Fruit fly (Drosophila melanogaster): ENCODE results near the gene CG4239.

Gene CG4239

dm6 chrX:16383667-16384515 lies 1.2 kb upstream of the CG4239 start (continued):
- no peak for TF ChIP-seq bowl (GFP tag; IDR thresholded peaks at IDR 0.05)
- TF ChIP-seq croc (GFP tag; conservative IDR thresholded peaks at IDR 0.05): no peak
- no peak for TF ChIP-seq CG6272 (GFP tag; IDR thresholded peaks at IDR 0.05)
- TF ChIP-seq Meics (GFP tag; optimal IDR thresholded peaks at IDR 0.05): peak; percentile 88
- TF ChIP-seq Dfd (GFP tag; optimal IDR thresholded peaks at IDR 0.05): no peak
- TF ChIP-seq Hey (tag; optimal IDR thresholded peaks at IDR 0.05): no peak
- no peak for TF ChIP-seq CG4282 (GFP tag; optimal IDR thresholded peaks at IDR 0.05)
- no peak for TF ChIP-seq dimm (GFP tag; IDR thresholded peaks at IDR 0.05)
- TF ChIP-seq CG10209 (GFP tag; optimal IDR thresholded peaks at IDR 0.05): peak; percentile 84
- TF ChIP-seq CG7786 (GFP tag; optimal IDR thresholded peaks at IDR 0.05): peak; percentile 13
- no peak for TF ChIP-seq nau (GFP tag; optimal IDR thresholded peaks at IDR 0.05)
- TF ChIP-seq phol (tag; optimal IDR thresholded peaks at IDR 0.05): peak; percentile 4
- TF ChIP-seq MTF-1 (GFP tag; optimal IDR thresholded peaks at IDR 0.05; ENCODE audit: borderline replicate concordance): peak; percentile 89
- peak; percentile 80; the same call in 1 of the 2 replicates for TF ChIP-seq CG14014 (GFP tag; IDR thresholded peaks at IDR 0.05)
- TF ChIP-seq Rfx (GFP tag; IDR thresholded peaks at IDR 0.05): peak; percentile 68; the same call in 1 of the 2 replicates
- no peak for TF ChIP-seq vnd (GFP tag; IDR thresholded peaks at IDR 0.05; ENCODE audit: partially characterized antibody)
- TF ChIP-seq CTCF (GFP tag; optimal IDR thresholded peaks at IDR 0.05): peak; percentile 12
- TF ChIP-seq sens (GFP tag): peak; percentile 92
- peak; percentile 32 for TF ChIP-seq Lhr (GFP tag; optimal IDR thresholded peaks at IDR 0.05)
- no peak for TF ChIP-seq Dp (GFP tag; optimal IDR thresholded peaks at IDR 0.05)
- peak; percentile 32; the same call in 1 of the 2 replicates for TF ChIP-seq Nf-YA (GFP tag; IDR thresholded peaks at IDR 0.05)
- no peak for TF ChIP-seq tgo (GFP tag; IDR thresholded peaks at IDR 0.05)
- TF ChIP-seq slp2 (GFP tag; optimal IDR thresholded peaks at IDR 0.05): no peak
- no peak for TF ChIP-seq ato (GFP tag; IDR thresholded peaks at IDR 0.05; ENCODE audit: partially characterized antibody)
- TF ChIP-seq vfl (GFP tag; optimal IDR thresholded peaks at IDR 0.05): no peak
- TF ChIP-seq zf30C (GFP tag; optimal IDR thresholded peaks at IDR 0.05): no peak
- TF ChIP-seq CG14441 (GFP tag; IDR thresholded peaks at IDR 0.05): no peak
- TF ChIP-seq CG12942 (GFP tag; optimal IDR thresholded peaks at IDR 0.05): peak; percentile 47
- TF ChIP-seq CG18476 (GFP tag; optimal IDR thresholded peaks at IDR 0.05): peak; percentile 59
- peak; percentile 31 to 60 for TF ChIP-seq Pdp1 (GFP tag; optimal IDR thresholded peaks at IDR 0.05)
- no peak for TF ChIP-seq Myb (GFP tag; optimal IDR thresholded peaks at IDR 0.05)
- TF ChIP-seq ERR (GFP tag; optimal IDR thresholded peaks at IDR 0.05): peak; percentile 27
- no peak for TF ChIP-seq sens-2 (GFP tag; IDR thresholded peaks at IDR 0.05)
- peak; percentile 70 for TF ChIP-seq Max (GFP tag; optimal IDR thresholded peaks at IDR 0.05)
- no peak for TF ChIP-seq CG15073 (GFP tag; optimal IDR thresholded peaks at IDR 0.05)
- TF ChIP-seq CG2199 (GFP tag; IDR thresholded peaks at IDR 0.05): no peak
- TF ChIP-seq disco-r (GFP tag; optimal IDR thresholded peaks at IDR 0.05): peak; percentile 33
- peak; percentile 85 for TF ChIP-seq CG10147 (GFP tag; optimal IDR thresholded peaks at IDR 0.05)
- TF ChIP-seq dpn (GFP tag; optimal IDR thresholded peaks at IDR 0.05): peak; percentile 28 to 60
- TF ChIP-seq CG10979 (tag; optimal IDR thresholded peaks at IDR 0.05): peak; percentile 47
- TF ChIP-seq dan (GFP tag; IDR thresholded peaks at IDR 0.05): no peak
- TF ChIP-seq CG7987 (GFP tag; optimal IDR thresholded peaks at IDR 0.05): peak; percentile 93
- TF ChIP-seq Hr51 (GFP tag; optimal IDR thresholded peaks at IDR 0.05): peak in 1 of 2 experiments; percentile 4
- TF ChIP-seq gsb-n (tag; optimal IDR thresholded peaks at IDR 0.05): peak; percentile 75
- TF ChIP-seq peb (GFP tag; IDR thresholded peaks at IDR 0.05): no peak
- TF ChIP-seq zen2 (GFP tag; IDR thresholded peaks at IDR 0.05; ENCODE audit: partially characterized antibody): no peak
- TF ChIP-seq fu2 (GFP tag; optimal IDR thresholded peaks at IDR 0.05): no peak
- peak; percentile 44 for TF ChIP-seq Atf-2 (GFP tag; optimal IDR thresholded peaks at IDR 0.05)
- TF ChIP-seq CG13775 (GFP tag; optimal IDR thresholded peaks at IDR 0.05): peak; percentile 7
- TF ChIP-seq CG9437 (GFP tag; optimal IDR thresholded peaks at IDR 0.05): peak; percentile 49

All from whole organism, embryonic.